Fruit fly (Drosophila melanogaster) whole organism, embryonic: Measurements from ENCODE around the gene Sas-6.

Source experiments
- BtbVII ChIP-seq: fragments of 200-800 bp; sonication (Bioruptor generic); optimal IDR thresholded peaks from 3 replicates; lab custom pipeline; 2017; ENCODE audit warnings: missing biosample characterization, mild to moderate bottlenecking, missing genetic modification characterization
- CG10959 ChIP-seq: fragments of 200-800 bp; sonication (Bioruptor generic); IDR thresholded peaks from 2 replicates; pipeline ENCODE4 v1.3.6; 2022; ENCODE audit warnings: missing biosample characterization, missing genetic modification characterization
- CG11456 ChIP-seq: fragments of 200-800 bp; sonication (Bioruptor generic); IDR thresholded peaks from 3 replicates; pipeline ENCODE4 v1.3.6; 2022; ENCODE audit warnings: missing biosample characterization, missing genetic modification characterization
- CG11695 ChIP-seq: fragments of 200-800 bp; sonication (Bioruptor generic); IDR thresholded peaks from 3 replicates; pipeline ENCODE4 v1.3.6; 2022; ENCODE audit warnings: missing biosample characterization, missing genetic modification characterization
- CG13296 ChIP-seq: fragments of 200-800 bp; sonication (Bioruptor generic); optimal IDR thresholded peaks from 3 replicates; lab custom pipeline; 2018; ENCODE audit warnings: missing biosample characterization, mild to moderate bottlenecking, missing genetic modification characterization
- CG13424 ChIP-seq: fragments of 200-800 bp; sonication (Bioruptor generic); optimal IDR thresholded peaks from 2 replicates; lab custom pipeline; 2019; ENCODE audit warnings: missing biosample characterization, mild to moderate bottlenecking, missing genetic modification characterization, moderate library complexity
- CG1529 ChIP-seq: fragments of 200-800 bp; sonication (Bioruptor generic); optimal IDR thresholded peaks from 3 replicates; lab custom pipeline; 2018; ENCODE audit warnings: missing biosample characterization, missing genetic modification characterization
- CG16813 ChIP-seq: fragments of 200-800 bp; sonication (Bioruptor generic); IDR thresholded peaks from 3 replicates; pipeline ENCODE4 v1.3.6; 2022; ENCODE audit warnings: missing biosample characterization, missing genetic modification characterization; ENCODE audit not compliant: partially characterized antibody
- CG16815 ChIP-seq: fragments of 200-800 bp; sonication (Bioruptor generic); optimal IDR thresholded peaks from 3 replicates; lab custom pipeline; 2017; ENCODE audit warnings: missing biosample characterization, mild to moderate bottlenecking, missing genetic modification characterization
- CG17328 ChIP-seq: fragments of 200-800 bp; sonication (Bioruptor generic); IDR thresholded peaks from 2 replicates; pipeline ENCODE4 v1.3.6; 2022; ENCODE audit warnings: missing biosample characterization, missing genetic modification characterization
- CG17612 ChIP-seq: fragments of 200-800 bp; sonication (Bioruptor generic); IDR thresholded peaks from 2 replicates; pipeline ENCODE4 v1.3.6; 2022; ENCODE audit warnings: missing biosample characterization, missing genetic modification characterization
- CG18599 ChIP-seq: fragments of 200-800 bp; sonication (Bioruptor generic); optimal IDR thresholded peaks from 3 replicates; lab custom pipeline; 2017; ENCODE audit warnings: missing biosample characterization, missing genetic modification characterization, mild to moderate bottlenecking, moderate library complexity, missing genetic modification reagents
- CG3163 ChIP-seq: fragments of 200-800 bp; sonication (Bioruptor generic); optimal IDR thresholded peaks from 3 replicates; lab custom pipeline; 2016; ENCODE audit warnings: missing biosample characterization, missing genetic modification characterization
- CG3407 ChIP-seq: fragments of 200-800 bp; sonication (Bioruptor generic); optimal IDR thresholded peaks from 2 replicates; lab custom pipeline; 2018; ENCODE audit warnings: missing biosample characterization, mild to moderate bottlenecking, missing genetic modification characterization
- CG3847 ChIP-seq: fragments of 200-800 bp; sonication (Bioruptor generic); IDR thresholded peaks from 2 replicates; pipeline ENCODE4 v1.3.6; 2022; ENCODE audit warnings: missing biosample characterization, missing genetic modification characterization
- CG42726 ChIP-seq: fragments of 200-800 bp; sonication (Bioruptor generic); IDR thresholded peaks from 2 replicates; pipeline ENCODE4 v1.3.6; 2022; ENCODE audit warnings: missing biosample characterization, missing genetic modification characterization; ENCODE audit not compliant: partially characterized antibody
- CG4854 ChIP-seq: fragments of 200-800 bp; sonication (Bioruptor generic); optimal IDR thresholded peaks from 2 replicates; lab custom pipeline; 2016; ENCODE audit warnings: missing biosample characterization, missing genetic modification characterization, inconsistent platforms
- CG6854 ChIP-seq: fragments of 200-800 bp; sonication (Bioruptor generic); optimal IDR thresholded peaks from 3 replicates; lab custom pipeline; 2017; ENCODE audit warnings: missing biosample characterization, mild to moderate bottlenecking, missing genetic modification characterization
- CG7745 ChIP-seq: fragments of 200-800 bp; sonication (Bioruptor generic); optimal IDR thresholded peaks from 2 replicates; lab custom pipeline; 2018; ENCODE audit warnings: missing biosample characterization, mild to moderate bottlenecking, missing genetic modification characterization, moderate library complexity
- CG7839 ChIP-seq: fragments of 200-800 bp; sonication (Bioruptor generic); optimal IDR thresholded peaks from 3 replicates; lab custom pipeline; 2018; ENCODE audit warnings: missing biosample characterization, mild to moderate bottlenecking, missing genetic modification characterization, moderate library complexity
- CG9215 ChIP-seq: fragments of 200-800 bp; sonication (Bioruptor generic); IDR thresholded peaks from 2 replicates; pipeline ENCODE4 v1.3.6; 2022; ENCODE audit warnings: missing biosample characterization, missing genetic modification characterization
- CkIIα-i1 ChIP-seq: fragments of 200-800 bp; sonication (Bioruptor generic); IDR thresholded peaks from 2 replicates; pipeline ENCODE4 v1.3.6; 2022; ENCODE audit warnings: missing biosample characterization, missing genetic modification characterization
- CrebB ChIP-seq: fragments of 200-800 bp; sonication (Bioruptor generic); optimal IDR thresholded peaks from 3 replicates; lab custom pipeline; 2018; ENCODE audit warnings: missing biosample characterization, mild to moderate bottlenecking, missing genetic modification characterization
- Dek ChIP-seq: fragments of 200-800 bp; sonication (Bioruptor generic); optimal IDR thresholded peaks from 3 replicates; lab custom pipeline; 2019; ENCODE audit warnings: missing biosample characterization, mild to moderate bottlenecking, missing genetic modification characterization, moderate library complexity
- Dfd ChIP-seq, 2 experiments: fragments of >200 bp; optimal IDR thresholded peaks; 2 replicates each; lab custom pipeline; 2017; ENCODE audit warnings: missing biosample characterization in 2 of 2, missing genetic modification characterization in 2 of 2
- Dip2 ChIP-seq: fragments of 200-800 bp; sonication (Bioruptor generic); IDR thresholded peaks from 2 replicates; pipeline ENCODE4 v1.3.6; 2022; ENCODE audit warnings: missing biosample characterization, missing genetic modification characterization
- Ets65A ChIP-seq: fragments of 200-800 bp; sonication (Bioruptor generic); peaks from one replicate; lab custom pipeline; 2016; ENCODE audit warnings: missing biosample characterization, missing genetic modification characterization
- GATAe ChIP-seq: fragments of 200-800 bp; sonication (Bioruptor generic); conservative IDR thresholded peaks from 2 replicates; pipeline ENCODE4 v1.3.6; 2022; ENCODE audit warnings: missing biosample characterization, missing genetic modification characterization
- HLHmδ ChIP-seq: fragments of 200-800 bp; sonication (Bioruptor generic); optimal IDR thresholded peaks from 2 replicates; lab custom pipeline; 2018; ENCODE audit warnings: missing biosample characterization, mild to moderate bottlenecking, missing genetic modification characterization, moderate library complexity
- Hr39 ChIP-seq: fragments of >200 bp; optimal IDR thresholded peaks from 2 replicates; lab custom pipeline; 2017
- Neu2 ChIP-seq: fragments of 200-800 bp; sonication (Bioruptor generic); optimal IDR thresholded peaks from 3 replicates; lab custom pipeline; 2016; ENCODE audit warnings: missing biosample characterization, missing genetic modification characterization, borderline replicate concordance
- NfI ChIP-seq: fragments of 200-800 bp; sonication (Bioruptor generic); optimal IDR thresholded peaks from 3 replicates; lab custom pipeline; 2018; ENCODE audit warnings: missing biosample characterization, mild to moderate bottlenecking, missing genetic modification characterization, moderate library complexity
- Scr ChIP-seq: fragments of 200-800 bp; sonication (Bioruptor generic); IDR thresholded peaks from 2 replicates; pipeline ENCODE4 v1.3.6; 2022; ENCODE audit warnings: missing biosample characterization, missing genetic modification characterization; ENCODE audit not compliant: partially characterized antibody
- al ChIP-seq: fragments of 200-800 bp; sonication (Bioruptor generic); IDR thresholded peaks from 2 replicates; pipeline ENCODE4 v1.3.6; 2022; ENCODE audit warnings: missing biosample characterization, missing genetic modification characterization
- ci ChIP-seq: fragments of 200-800 bp; sonication (Bioruptor generic); IDR thresholded peaks from 3 replicates; pipeline ENCODE4 v1.3.6; 2022; ENCODE audit warnings: missing biosample characterization, missing genetic modification characterization
- dpn ChIP-seq, 2 experiments: fragments of 200-800 bp; sonication (Bioruptor generic); optimal IDR thresholded peaks; 3 replicates each; lab custom pipeline; 2016; ENCODE audit warnings: missing biosample characterization in 2 of 2, missing genetic modification characterization in 2 of 2
- ewg ChIP-seq: fragments of 200-800 bp; sonication (Bioruptor generic); optimal IDR thresholded peaks from 3 replicates; lab custom pipeline; 2017; ENCODE audit warnings: mild to moderate bottlenecking, missing biosample characterization, missing genetic modification reagents, missing genetic modification characterization
- gem ChIP-seq: fragments of 200-800 bp; sonication (Bioruptor generic); optimal IDR thresholded peaks from 2 replicates; lab custom pipeline; 2019; ENCODE audit warnings: missing biosample characterization, mild to moderate bottlenecking, missing genetic modification characterization, moderate library complexity
- lab ChIP-seq: fragments of 200-800 bp; sonication (Bioruptor generic); optimal IDR thresholded peaks from 3 replicates; lab custom pipeline; 2017; ENCODE audit warnings: missing biosample characterization, missing genetic modification characterization, mild to moderate bottlenecking, moderate library complexity, missing genetic modification reagents
- lmd ChIP-seq: fragments of 200-800 bp; sonication (Bioruptor generic); IDR thresholded peaks from 2 replicates; pipeline ENCODE4 v1.3.6; 2022; ENCODE audit warnings: missing biosample characterization, missing genetic modification characterization
- maf-S ChIP-seq: fragments of 200-800 bp; sonication (Bioruptor generic); optimal IDR thresholded peaks from 2 replicates; lab custom pipeline; 2016; ENCODE audit warnings: missing biosample characterization, missing genetic modification characterization
- nerfin-1 ChIP-seq: fragments of 200-800 bp; sonication (Bioruptor generic); optimal IDR thresholded peaks from 3 replicates; lab custom pipeline; 2019; ENCODE audit warnings: missing biosample characterization, mild to moderate bottlenecking, missing genetic modification characterization, moderate library complexity
- phol ChIP-seq: fragments of 200-800 bp; sonication (Bioruptor generic); optimal IDR thresholded peaks from 3 replicates; lab custom pipeline; 2018; ENCODE audit warnings: missing biosample characterization, mild to moderate bottlenecking, missing genetic modification characterization, moderate library complexity
- pros ChIP-seq: fragments of 200-800 bp; sonication (Bioruptor generic); optimal IDR thresholded peaks from 3 replicates; lab custom pipeline; 2019; ENCODE audit warnings: missing biosample characterization, mild to moderate bottlenecking, missing genetic modification characterization, moderate library complexity
- ro ChIP-seq: fragments of 200-800 bp; sonication (Bioruptor generic); IDR thresholded peaks from 2 replicates; pipeline ENCODE4 v1.3.6; 2022; ENCODE audit warnings: missing biosample characterization, missing genetic modification characterization
- unc-4 ChIP-seq: fragments of 200-800 bp; sonication (Bioruptor generic); IDR thresholded peaks from 2 replicates; pipeline ENCODE4 v1.3.6; 2022; ENCODE audit warnings: missing biosample characterization, missing genetic modification characterization; ENCODE audit not compliant: partially characterized antibody
- wor ChIP-seq: fragments of 200-800 bp; sonication (Bioruptor generic); IDR thresholded peaks from 2 replicates; pipeline ENCODE4 v1.3.6; 2022; ENCODE audit warnings: missing biosample characterization, missing genetic modification characterization
- zfh2 ChIP-seq: fragments of 200-800 bp; sonication (Bioruptor generic); optimal IDR thresholded peaks from 2 replicates; lab custom pipeline; 2016; ENCODE audit warnings: missing biosample characterization, missing genetic modification characterization

Gene Sas-6

dm6 chr3R:30046029-30047001 is 51.2 kb downstream of the Sas-6 start, which contains the start of the genes RpL32 and CG7943 (continued):
- TF ChIP-seq lab (GFP tag; lab: Kevin White, UChicago): peak; percentile 98
- TF ChIP-seq CG9215 (GFP tag; lab: Robert Waterston, UW): peak; percentile 92
- TF ChIP-seq CG11695 (GFP tag; lab: Robert Waterston, UW): peak; percentile 94
- peak; percentile 71 for TF ChIP-seq CG1529 (GFP tag; lab: Kevin White, UChicago)
- TF ChIP-seq ro: peak; percentile 87
- no peak for TF ChIP-seq CG7745 (tag; lab: Kevin White, UChicago)
- peak; percentile 96 for TF ChIP-seq phol
- peak; percentile 92 for TF ChIP-seq CG17328 (GFP tag; lab: Robert Waterston, UW)
- TF ChIP-seq Dfd (GFP tag; optimal IDR thresholded peaks at IDR 0.05; lab: Kevin White, UChicago): no peak
- TF ChIP-seq CG3163 (GFP tag; lab: Kevin White, UChicago): peak; percentile 78
- peak; percentile 95 for TF ChIP-seq lmd
- TF ChIP-seq CG6854: peak; percentile 93
- peak; percentile 99 for TF ChIP-seq Ets65A
- peak; percentile 95 for TF ChIP-seq al
- peak; percentile 85 for TF ChIP-seq CG7839 (tag; lab: Kevin White, UChicago)
- TF ChIP-seq HLHmδ: peak; percentile 82
- TF ChIP-seq CG18599: peak; percentile 96
- TF ChIP-seq Neu2 (GFP tag; lab: Kevin White, UChicago): peak; percentile 86
- 0 out of 2 replicates have a peak, but pooled peaks have one; percentile 57 for TF ChIP-seq CkIIα-i1 (GFP tag; lab: Robert Waterston, UW)
- TF ChIP-seq pros (GFP tag; lab: Kevin White, UChicago): peak; percentile 54
- peak; percentile 83 to 98 for TF ChIP-seq dpn (GFP tag; optimal IDR thresholded peaks at IDR 0.05; lab: Kevin White, UChicago)
- peak; percentile 69 for TF ChIP-seq Dip2 (GFP tag; lab: Robert Waterston, UW)
- TF ChIP-seq CG3407: peak; percentile 81
- peak; percentile 80 for TF ChIP-seq GATAe (GFP tag; lab: Robert Waterston, UW)
- no peak for TF ChIP-seq Hr39 (lab: Kevin White, UChicago)
- TF ChIP-seq Dek (tag; lab: Kevin White, UChicago): peak; percentile 90
- TF ChIP-seq maf-S (GFP tag; lab: Kevin White, UChicago): peak; percentile 92
- TF ChIP-seq CG11456 (GFP tag; lab: Robert Waterston, UW): peak; percentile 96
- TF ChIP-seq wor (GFP tag; lab: Robert Waterston, UW): peak; percentile 82
- TF ChIP-seq unc-4 (GFP tag; lab: Robert Waterston, UW): peak; percentile 99
- peak; percentile 100 for TF ChIP-seq CG42726 (GFP tag; lab: Robert Waterston, UW)
- peak; percentile 92 for TF ChIP-seq BtbVII
- TF ChIP-seq CG3847 (GFP tag; lab: Robert Waterston, UW): peak; percentile 95
- peak; percentile 87 for TF ChIP-seq CrebB (tag; lab: Kevin White, UChicago)
- TF ChIP-seq CG4854 (GFP tag; lab: Kevin White, UChicago): peak; percentile 92
- TF ChIP-seq NfI (GFP tag; lab: Kevin White, UChicago): peak; percentile 96
- TF ChIP-seq gem: peak; percentile 90
- peak; percentile 87 for TF ChIP-seq nerfin-1 (tag; lab: Kevin White, UChicago)
- peak; percentile 100 for TF ChIP-seq Scr
- TF ChIP-seq CG17612 (GFP tag; lab: Robert Waterston, UW): peak; percentile 82
- peak; percentile 97 for TF ChIP-seq CG13296 (GFP tag; lab: Kevin White, UChicago)
- TF ChIP-seq ewg: peak; percentile 80
- peak; percentile 83 for TF ChIP-seq CG13424
- TF ChIP-seq CG16815 (GFP tag; lab: Kevin White, UChicago): peak; percentile 73
- peak; percentile 91 for TF ChIP-seq CG10959 (GFP tag; lab: Robert Waterston, UW)
- peak; percentile 100 for TF ChIP-seq CG16813
- peak; percentile 97 for TF ChIP-seq ci (GFP tag; lab: Robert Waterston, UW)
- peak; percentile 96 for TF ChIP-seq zfh2 (GFP tag; lab: Kevin White, UChicago)
